Worm (Caenorhabditis elegans): Measurements from ENCODE around the gene daf-42.

ce11 chrIV:7318900-7319299, 27.8 kb downstream of the daf-42 start:
- TF ChIP-seq W03F9.2 (tag; optimal IDR thresholded peaks at IDR 0.05): no peak
- TF ChIP-seq him-1 (tag; optimal IDR thresholded peaks at IDR 0.05): no peak
- no peak for TF ChIP-seq dao-5 (tag; optimal IDR thresholded peaks at IDR 0.05)
